Worm (Caenorhabditis elegans): ENCODE results near the gene otpl-6.

The otpl-6 gene

DNA sequence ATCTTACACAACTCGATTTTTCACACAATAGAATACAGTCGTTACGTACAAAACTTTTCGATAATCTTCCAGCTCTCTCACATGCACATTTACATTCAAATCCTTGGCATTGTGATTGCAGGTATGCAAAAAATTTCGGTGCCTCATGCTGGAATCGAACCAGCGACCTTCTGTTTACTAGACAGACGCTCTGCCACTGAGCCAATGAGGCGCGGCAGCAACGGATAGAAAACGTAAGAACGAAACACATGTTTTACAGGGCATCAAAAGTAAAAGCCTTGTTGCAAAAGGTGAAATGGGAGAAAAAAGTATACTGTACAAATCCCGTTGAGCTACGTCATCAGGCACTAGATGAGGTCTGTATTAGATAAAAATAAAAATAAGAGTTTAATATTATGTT lies 29.9 kb upstream of the otpl-6 start (continued):
- TF ChIP-seq rcor-1 (GFP tag; IDR thresholded peaks at IDR 0.05) (no peak), F23B12.7 (tag; optimal IDR thresholded peaks at IDR 0.05; ENCODE audit: insufficient read depth) (peak; percentile 58), K11D2.4 (GFP tag; IDR thresholded peaks at IDR 0.05) (no peak), zim-3 (tag; optimal IDR thresholded peaks at IDR 0.05) (no peak), ztf-6 (GFP tag; IDR thresholded peaks at IDR 0.05) (no peak), let-607 (tag; optimal IDR thresholded peaks at IDR 0.05) (no peak), hmg-1.2 (GFP tag; IDR thresholded peaks at IDR 0.05) (peak; percentile 72), mxl-1 (tag; optimal IDR thresholded peaks at IDR 0.05) (peak; percentile 49), egrh-3 (GFP tag; IDR thresholded peaks at IDR 0.05) (no peak), ceh-58 (GFP tag; IDR thresholded peaks at IDR 0.05) (no peak), ztf-25 (GFP tag; IDR thresholded peaks at IDR 0.05) (peak; percentile 72; the same call in 1 of the 2 replicates), ztf-18 (tag; optimal IDR thresholded peaks at IDR 0.05) (peak; percentile 47), rec-8 (tag; optimal IDR thresholded peaks at IDR 0.05) (peak in 1 of 2 experiments; percentile 68), him-1 (tag; optimal IDR thresholded peaks at IDR 0.05) (peak; percentile 89), lsl-1 (GFP tag; optimal IDR thresholded peaks at IDR 0.05) (peak; percentile 39), hsf-1 (GFP tag; IDR thresholded peaks at IDR 0.05) (peak; percentile 60; the same call in 1 of the 2 replicates), ztf-28 (GFP tag; IDR thresholded peaks at IDR 0.05) (no peak), Y56A3A.18 (GFP tag; IDR thresholded peaks at IDR 0.05) (0 out of 2 replicates have a peak, but pooled peaks have one; percentile 14), egl-44 (GFP tag; IDR thresholded peaks at IDR 0.05) (0 out of 2 replicates have a peak, but pooled peaks have one; percentile 26), sea-2 (GFP tag; IDR thresholded peaks at IDR 0.05) (no peak), B0035.1 (tag; optimal IDR thresholded peaks at IDR 0.05) (no peak), aptf-3 (GFP tag; IDR thresholded peaks at IDR 0.05) (no peak), lag-1 (GFP tag; IDR thresholded peaks at IDR 0.05) (no peak), ztf-22 (GFP tag; optimal IDR thresholded peaks at IDR 0.05) (no peak), efl-1 (GFP tag; optimal IDR thresholded peaks at IDR 0.05) (no peak), F57A8.1 (GFP tag; optimal IDR thresholded peaks at IDR 0.05) (no peak), madf-3 (GFP tag; IDR thresholded peaks at IDR 0.05) (no peak), sdz-38 (tag; optimal IDR thresholded peaks at IDR 0.05) (no peak), F37B4.10 (GFP tag; IDR thresholded peaks at IDR 0.05) (no peak), snpc-4 (GFP tag; optimal IDR thresholded peaks at IDR 0.05) (peak; percentile 17), snpc-4 (tag; optimal IDR thresholded peaks at IDR 0.05) (peak; percentile 43 to 90 (median 68)), mes-4 (tag; optimal IDR thresholded peaks at IDR 0.05) (no peak), ccch-3 (GFP tag; optimal IDR thresholded peaks at IDR 0.05) (no peak), repo-1 (tag; optimal IDR thresholded peaks at IDR 0.05) (no peak), tlf-1 (GFP tag; optimal IDR thresholded peaks at IDR 0.05) (no peak), F52B5.7 (tag; optimal IDR thresholded peaks at IDR 0.05) (no peak), attf-5 (GFP tag; optimal IDR thresholded peaks at IDR 0.05) (peak; percentile 43), pbrm-1 (GFP tag; IDR thresholded peaks at IDR 0.05) (peak; percentile 58; the same call in 1 of the 2 replicates), madf-10 (tag; optimal IDR thresholded peaks at IDR 0.05) (peak; percentile 33), pha-4 (tag; optimal IDR thresholded peaks at IDR 0.05) (no peak), ceh-40 (GFP tag; IDR thresholded peaks at IDR 0.05) (peak; percentile 63; the same call in 1 of the 2 replicates), F39B2.1 (GFP tag; IDR thresholded peaks at IDR 0.05) (no peak), hlh-12 (tag; optimal IDR thresholded peaks at IDR 0.05) (no peak), hmg-20 (GFP tag; IDR thresholded peaks at IDR 0.05) (no peak), dpl-1 (GFP tag; optimal IDR thresholded peaks at IDR 0.05) (no peak), madf-8 (GFP tag; conservative IDR thresholded peaks at IDR 0.05) (no peak), lsy-27 (tag; optimal IDR thresholded peaks at IDR 0.05; ENCODE audit: borderline replicate concordance, insufficient read depth) (no peak), lir-1 (GFP tag; conservative IDR thresholded peaks at IDR 0.05) (no peak), somi-1 (GFP tag; optimal IDR thresholded peaks at IDR 0.05) (peak; percentile 11)

All from whole organism, young adult.